Fruit fly (Drosophila melanogaster) whole organism, embryonic: ENCODE results near the gene LanB1.

Experiments
- Ada2b ChIP-seq: fragments of 200-800 bp; sonication (Bioruptor generic); IDR thresholded peaks from 2 replicates; pipeline ENCODE4 v1.3.6; 2022; ENCODE audit warnings: missing biosample characterization, missing genetic modification characterization
- BEAF-32 ChIP-seq: fragments of 200-800 bp; sonication (Bioruptor generic); optimal IDR thresholded peaks from 3 replicates; lab custom pipeline; 2017; ENCODE audit warnings: missing biosample characterization, missing genetic modification characterization, mild to moderate bottlenecking, moderate library complexity, missing genetic modification reagents
- CG10565 ChIP-seq: fragments of 200-800 bp; sonication (Bioruptor generic); optimal IDR thresholded peaks from 3 replicates; lab custom pipeline; 2016; ENCODE audit warnings: missing biosample characterization, mild to moderate bottlenecking, missing genetic modification characterization
- CG11504 ChIP-seq: fragments of 200-800 bp; sonication (Bioruptor generic); optimal IDR thresholded peaks from 3 replicates; lab custom pipeline; 2019; ENCODE audit warnings: missing biosample characterization, mild to moderate bottlenecking, missing genetic modification characterization, moderate library complexity
- CG12236 ChIP-seq: fragments of 200-800 bp; sonication (Bioruptor generic); optimal IDR thresholded peaks from 2 replicates; lab custom pipeline; 2016; ENCODE audit warnings: missing biosample characterization, missing genetic modification characterization
- CG12659 ChIP-seq: fragments of 200-800 bp; sonication (Bioruptor generic); optimal IDR thresholded peaks from 3 replicates; lab custom pipeline; 2017; ENCODE audit warnings: mild to moderate bottlenecking, missing biosample characterization, missing genetic modification reagents, missing genetic modification characterization
- CG12769 ChIP-seq: fragments of 200-800 bp; sonication (Bioruptor generic); optimal IDR thresholded peaks from 2 replicates; lab custom pipeline; 2019; ENCODE audit warnings: missing biosample characterization, mild to moderate bottlenecking, missing genetic modification characterization, moderate library complexity
- CG1647 ChIP-seq: fragments of 200-800 bp; sonication (Bioruptor generic); optimal IDR thresholded peaks from 3 replicates; lab custom pipeline; 2016; ENCODE audit warnings: missing biosample characterization, missing genetic modification characterization
- CG16779 ChIP-seq: fragments of 200-800 bp; sonication (Bioruptor generic); IDR thresholded peaks from 2 replicates; pipeline ENCODE4 v1.3.6; 2022; ENCODE audit warnings: missing biosample characterization, missing genetic modification characterization
- CG30403 ChIP-seq: fragments of 200-800 bp; sonication (Bioruptor generic); optimal IDR thresholded peaks from 3 replicates; lab custom pipeline; 2016; ENCODE audit warnings: missing biosample characterization, missing genetic modification characterization
- CG32532 ChIP-seq: fragments of 200-800 bp; sonication (Bioruptor generic); IDR thresholded peaks from 2 replicates; pipeline ENCODE4 v1.3.6; 2022; ENCODE audit warnings: missing biosample characterization, missing genetic modification characterization
- CG34422 ChIP-seq: fragments of 200-800 bp; sonication (Bioruptor generic); IDR thresholded peaks from 3 replicates; pipeline ENCODE4 v1.3.6; 2022; ENCODE audit warnings: missing biosample characterization, missing genetic modification characterization
- CG4707 ChIP-seq: fragments of 200-800 bp; sonication (Bioruptor generic); optimal IDR thresholded peaks from 2 replicates; lab custom pipeline; 2018; ENCODE audit warnings: missing biosample characterization, mild to moderate bottlenecking, missing genetic modification characterization, moderate library complexity
- CG6854 ChIP-seq: fragments of 200-800 bp; sonication (Bioruptor generic); optimal IDR thresholded peaks from 3 replicates; lab custom pipeline; 2017; ENCODE audit warnings: missing biosample characterization, mild to moderate bottlenecking, missing genetic modification characterization
- CG8765 ChIP-seq: fragments of 200-800 bp; sonication (Bioruptor generic); IDR thresholded peaks from 2 replicates; pipeline ENCODE4 v1.3.6; 2022; ENCODE audit warnings: missing biosample characterization, missing genetic modification characterization
- CG9797 ChIP-seq: fragments of 200-800 bp; sonication (Bioruptor generic); optimal IDR thresholded peaks from 3 replicates; lab custom pipeline; 2018; ENCODE audit warnings: missing biosample characterization, mild to moderate bottlenecking, missing genetic modification characterization
- CG9817 ChIP-seq: fragments of 200-800 bp; sonication (Bioruptor generic); optimal IDR thresholded peaks from 2 replicates; lab custom pipeline; 2018; ENCODE audit warnings: missing biosample characterization, mild to moderate bottlenecking, missing genetic modification characterization, moderate library complexity
- Dad ChIP-seq: fragments of 200-800 bp; sonication (Bioruptor generic); optimal IDR thresholded peaks from 3 replicates; lab custom pipeline; 2016; ENCODE audit warnings: missing biosample characterization, missing genetic modification characterization
- Deaf1 ChIP-seq: fragments of 200-800 bp; optimal IDR thresholded peaks from 3 replicates; lab custom pipeline; 2019; ENCODE audit warnings: missing biosample characterization, mild to moderate bottlenecking, missing genetic modification characterization, moderate library complexity
- Dfd ChIP-seq, 2 experiments: fragments of >200 bp; optimal IDR thresholded peaks; 2 replicates each; lab custom pipeline; 2017; ENCODE audit warnings: missing biosample characterization in 2 of 2, missing genetic modification characterization in 2 of 2
- Ets97D ChIP-seq: fragments of 200-800 bp; sonication (Bioruptor generic); optimal IDR thresholded peaks from 3 replicates; lab custom pipeline; 2016; ENCODE audit warnings: missing biosample characterization, missing genetic modification characterization
- HLHmδ ChIP-seq: fragments of 200-800 bp; sonication (Bioruptor generic); optimal IDR thresholded peaks from 2 replicates; lab custom pipeline; 2018; ENCODE audit warnings: missing biosample characterization, mild to moderate bottlenecking, missing genetic modification characterization, moderate library complexity
- Hmx ChIP-seq: fragments of 200-800 bp; sonication (Bioruptor generic); optimal IDR thresholded peaks from 2 replicates; lab custom pipeline; 2016; ENCODE audit warnings: missing biosample characterization, missing genetic modification characterization
- Lim3 ChIP-seq: fragments of 200-800 bp; sonication (Bioruptor generic); IDR thresholded peaks from 2 replicates; pipeline ENCODE4 v1.3.6; 2022; ENCODE audit warnings: missing biosample characterization, missing genetic modification characterization
- Max ChIP-seq: fragments of 200-800 bp; sonication (Bioruptor generic); optimal IDR thresholded peaks from 2 replicates; lab custom pipeline; 2016; ENCODE audit warnings: missing biosample characterization, mild to moderate bottlenecking, missing genetic modification characterization
- NC2β ChIP-seq: fragments of 200-800 bp; sonication (Bioruptor generic); optimal IDR thresholded peaks from 2 replicates; lab custom pipeline; 2016; ENCODE audit warnings: missing biosample characterization, missing genetic modification characterization
- Nf-YA ChIP-seq: fragments of 200-800 bp; sonication (Bioruptor generic); IDR thresholded peaks from 2 replicates; pipeline ENCODE4 v1.3.6; 2022; ENCODE audit warnings: missing biosample characterization, missing genetic modification characterization
- NfI ChIP-seq: fragments of 200-800 bp; sonication (Bioruptor generic); optimal IDR thresholded peaks from 3 replicates; lab custom pipeline; 2018; ENCODE audit warnings: missing biosample characterization, mild to moderate bottlenecking, missing genetic modification characterization, moderate library complexity
- Oaz ChIP-seq: fragments of 200-800 bp; sonication (Bioruptor generic); IDR thresholded peaks from 2 replicates; pipeline ENCODE4 v1.3.6; 2022; ENCODE audit warnings: missing biosample characterization, missing genetic modification characterization
- Opbp ChIP-seq: fragments of 200-800 bp; sonication (Bioruptor generic); IDR thresholded peaks from 3 replicates; pipeline ENCODE4 v1.3.6; 2022; ENCODE audit warnings: missing biosample characterization, missing genetic modification characterization; ENCODE audit not compliant: partially characterized antibody
- Sin3A ChIP-seq: fragments of >200 bp; optimal IDR thresholded peaks from 2 replicates; lab custom pipeline; 2018
- Sox100B ChIP-seq: fragments of 200-800 bp; sonication (Bioruptor generic); optimal IDR thresholded peaks from 3 replicates; lab custom pipeline; 2018; ENCODE audit warnings: missing biosample characterization, mild to moderate bottlenecking, missing genetic modification characterization
- ab ChIP-seq: fragments of 200-800 bp; sonication (Bioruptor generic); optimal IDR thresholded peaks from 2 replicates; lab custom pipeline; 2016; ENCODE audit warnings: missing biosample characterization, missing genetic modification characterization
- az2 ChIP-seq: fragments of 200-800 bp; sonication (Bioruptor generic); optimal IDR thresholded peaks from 3 replicates; lab custom pipeline; 2016; ENCODE audit warnings: missing biosample characterization, missing genetic modification characterization
- disco-r ChIP-seq: fragments of 200-800 bp; sonication (Bioruptor generic); optimal IDR thresholded peaks from 2 replicates; lab custom pipeline; 2016; ENCODE audit warnings: missing biosample characterization, missing genetic modification characterization
- eve ChIP-seq, 2 experiments: fragments of >200 bp; optimal IDR thresholded peaks; 2 replicates each; lab custom pipeline; 2017; ENCODE audit warnings: missing biosample characterization in 2 of 2, missing genetic modification characterization in 2 of 2
- ham ChIP-seq: fragments of 200-800 bp; sonication (Bioruptor generic); IDR thresholded peaks from 2 replicates; pipeline ENCODE4 v1.3.6; 2022; ENCODE audit warnings: missing biosample characterization, missing genetic modification characterization
- hbn ChIP-seq: fragments of 200-800 bp; sonication (Bioruptor generic); IDR thresholded peaks from 2 replicates; pipeline ENCODE4 v1.3.6; 2022; ENCODE audit warnings: missing biosample characterization, missing genetic modification characterization; ENCODE audit not compliant: partially characterized antibody
- hkb ChIP-seq, 2 experiments: fragments of 200-800 bp in 1 of 2; fragments of >200 bp in 1 of 2; sonication (Bioruptor generic) in 1 of 2; IDR thresholded peaks in 1 of 2; optimal IDR thresholded peaks in 1 of 2; 2 replicates each; pipeline versions ENCODE4 v1.3.6 to Lab custom; 2017 to 2022; ENCODE audit warnings: missing biosample characterization in 1 of 2, missing genetic modification characterization in 1 of 2
- insv ChIP-seq, 2 experiments: fragments of 200-800 bp; sonication (Bioruptor generic); optimal IDR thresholded peaks; 3 replicates each; lab custom pipeline; 2016 to 2018; ENCODE audit warnings: missing biosample characterization in 2 of 2, missing genetic modification characterization in 2 of 2
- pho ChIP-seq: fragments of 200-800 bp; sonication (Bioruptor generic); optimal IDR thresholded peaks from 2 replicates; lab custom pipeline; 2016; ENCODE audit warnings: missing biosample characterization, missing genetic modification characterization
- phol ChIP-seq: fragments of 200-800 bp; sonication (Bioruptor generic); optimal IDR thresholded peaks from 3 replicates; lab custom pipeline; 2018; ENCODE audit warnings: missing biosample characterization, mild to moderate bottlenecking, missing genetic modification characterization, moderate library complexity
- prd ChIP-seq, 3 experiments: fragments of >200 bp in 2 of 3; fragments of 200-800 bp in 1 of 3; sonication (Bioruptor generic) in 1 of 3; optimal IDR thresholded peaks in 2 of 3; IDR thresholded peaks in 1 of 3; 2 replicates in 2 of 3; 3 replicates in 1 of 3; pipeline versions ENCODE4 v1.3.6 to Lab custom; 2017 to 2022; ENCODE audit warnings: missing biosample characterization in 1 of 3, missing genetic modification characterization in 1 of 3
- ranshi ChIP-seq: fragments of 200-800 bp; sonication (Bioruptor generic); IDR thresholded peaks from 2 replicates; pipeline ENCODE4 v1.3.6; 2022; ENCODE audit warnings: missing biosample characterization, missing genetic modification characterization
- sens ChIP-seq: fragments of 200-800 bp; sonication (Bioruptor generic); peaks from one replicate; lab custom pipeline; 2016; ENCODE audit warnings: missing biosample characterization, missing genetic modification characterization
- stc ChIP-seq: fragments of 200-800 bp; sonication (Bioruptor generic); IDR thresholded peaks from 2 replicates; pipeline ENCODE4 v1.3.6; 2022; ENCODE audit warnings: missing biosample characterization, missing genetic modification characterization
- vfl ChIP-seq: fragments of 200-800 bp; sonication (Bioruptor generic); optimal IDR thresholded peaks from 2 replicates; lab custom pipeline; 2016; ENCODE audit warnings: missing biosample characterization, missing genetic modification characterization
- wor ChIP-seq: fragments of 200-800 bp; sonication (Bioruptor generic); IDR thresholded peaks from 2 replicates; pipeline ENCODE4 v1.3.6; 2022; ENCODE audit warnings: missing biosample characterization, missing genetic modification characterization
- z ChIP-seq: fragments of 200-800 bp; sonication (Bioruptor generic); IDR thresholded peaks from 3 replicates; pipeline ENCODE4 v1.3.6; 2022; ENCODE audit warnings: missing biosample characterization, missing genetic modification characterization

LanB1 gene

dm6 chr2L:7811249-7812002, at the start of gene LanB1 (continued):
- TF ChIP-seq CG32532 (no peak), pho (GFP tag; lab: Kevin White, UChicago) (no peak), Oaz (GFP tag; lab: Robert Waterston, UW) (no peak), z (GFP tag; lab: Robert Waterston, UW) (peak; percentile 60; the same call in 2 of the 3 replicates), CG10565 (GFP tag; lab: Kevin White, UChicago) (no peak), Sin3A (no peak), CG6854 (GFP tag; lab: Kevin White, UChicago) (no peak), ranshi (GFP tag; lab: Robert Waterston, UW) (no peak; the same call in 1 of the 2 replicates), CG8765 (GFP tag; lab: Robert Waterston, UW) (no peak; the same call in 1 of the 2 replicates), sens (GFP tag; lab: Kevin White, UChicago) (peak; percentile 73), Opbp (GFP tag; lab: Robert Waterston, UW) (peak; percentile 62), CG30403 (GFP tag; lab: Kevin White, UChicago) (no peak), stc (no peak; the same call in 1 of the 2 replicates), CG12769 (tag; lab: Kevin White, UChicago) (peak; percentile 35), CG34422 (peak; percentile 52; the same call in 1 of the 3 replicates), insv (GFP tag; optimal IDR thresholded peaks at IDR 0.05; lab: Kevin White, UChicago) (peak in 1 of 2 experiments; percentile 33), Ada2b (no peak), vfl (GFP tag; lab: Kevin White, UChicago) (no peak), CG9797 (no peak), Lim3 (GFP tag; lab: Robert Waterston, UW) (no peak), HLHmδ (GFP tag; lab: Kevin White, UChicago) (peak; percentile 80), CG9817 (tag; lab: Kevin White, UChicago) (no peak), Deaf1 (tag; lab: Kevin White, UChicago) (peak; percentile 28), CG1647 (GFP tag; lab: Kevin White, UChicago) (no peak), hbn (GFP tag; lab: Robert Waterston, UW) (peak; percentile 42), CG12236 (GFP tag; lab: Kevin White, UChicago) (no peak), ab (GFP tag; lab: Kevin White, UChicago) (no peak), disco-r (no peak), CG12659 (peak; percentile 46), Dad (peak; percentile 19), phol (tag; lab: Kevin White, UChicago) (no peak), CG11504 (tag; lab: Kevin White, UChicago) (no peak), CG16779 (GFP tag; lab: Robert Waterston, UW) (no peak), wor (no peak), NC2β (GFP tag; lab: Kevin White, UChicago) (no peak), Dfd (GFP tag; optimal IDR thresholded peaks at IDR 0.05; lab: Kevin White, UChicago) (no peak), BEAF-32 (GFP tag; lab: Kevin White, UChicago) (peak; percentile 59), ham (GFP tag; lab: Robert Waterston, UW) (no peak), az2 (GFP tag; lab: Kevin White, UChicago) (no peak), hkb (optimal IDR thresholded peaks at IDR 0.05; lab: Kevin White, UChicago) (no peak), hkb (GFP tag; IDR thresholded peaks at IDR 0.05; lab: Robert Waterston, UW) (peak; percentile 34; the same call in 1 of the 2 replicates), eve (GFP tag; optimal IDR thresholded peaks at IDR 0.05; lab: Kevin White, UChicago) (peak in 1 of 2 experiments; percentile 44), CG4707 (GFP tag; lab: Kevin White, UChicago) (peak; percentile 1), Sox100B (GFP tag; lab: Kevin White, UChicago) (no peak), Hmx (GFP tag; lab: Kevin White, UChicago) (no peak), prd (optimal IDR thresholded peaks at IDR 0.05; lab: Kevin White, UChicago) (no peak), prd (GFP tag; IDR thresholded peaks at IDR 0.05; lab: Robert Waterston, UW) (0 out of 3 replicates have a peak, but pooled peaks have one; percentile 8), NfI (no peak), Ets97D (no peak), Max (GFP tag; lab: Kevin White, UChicago) (no peak), Nf-YA (GFP tag; lab: Robert Waterston, UW) (no peak)
